Fruit fly (Drosophila melanogaster) whole organism, embryonic: ENCODE results near the gene rols.
A peak's percentile ranks its signal among the peaks of the same experiment; 100 is the strongest.

ENCODE experiments used
- C15 ChIP-seq: fragments of 200-800 bp; sonication (Bioruptor generic); IDR thresholded peaks from 3 replicates; pipeline ENCODE4 v1.3.6; 2022; ENCODE audit warnings: missing biosample characterization, missing genetic modification characterization
- CG12769 ChIP-seq: fragments of 200-800 bp; sonication (Bioruptor generic); optimal IDR thresholded peaks from 2 replicates; lab custom pipeline; 2019; ENCODE audit warnings: missing biosample characterization, mild to moderate bottlenecking, missing genetic modification characterization, moderate library complexity
- CG13775 ChIP-seq: fragments of 200-800 bp; sonication (Bioruptor generic); optimal IDR thresholded peaks from 3 replicates; lab custom pipeline; 2017; ENCODE audit warnings: missing biosample characterization, mild to moderate bottlenecking, missing genetic modification characterization
- CG14965 ChIP-seq: fragments of 200-800 bp; sonication (Bioruptor generic); optimal IDR thresholded peaks from 2 replicates; lab custom pipeline; 2016; ENCODE audit warnings: missing biosample characterization, missing genetic modification characterization, borderline replicate concordance
- D ChIP-seq, 2 experiments: fragments of 200-800 bp in 1 of 2; fragments of >200 bp in 1 of 2; sonication (Bioruptor generic) in 1 of 2; optimal IDR thresholded peaks; 2 replicates in 1 of 2; 3 replicates in 1 of 2; lab custom pipeline; 2017; ENCODE audit warnings: mild to moderate bottlenecking in 1 of 2, missing biosample characterization in 1 of 2, missing genetic modification characterization in 1 of 2, missing genetic modification reagents in 1 of 2
- Lhr ChIP-seq: fragments of 200-800 bp; sonication (Bioruptor generic); optimal IDR thresholded peaks from 3 replicates; lab custom pipeline; 2017; ENCODE audit warnings: mild to moderate bottlenecking, missing biosample characterization, missing genetic modification reagents, missing genetic modification characterization
- Rfx ChIP-seq: fragments of 200-800 bp; sonication (Bioruptor generic); IDR thresholded peaks from 2 replicates; pipeline ENCODE4 v1.3.6; 2022; ENCODE audit warnings: missing biosample characterization, missing genetic modification characterization
- gro ChIP-seq: fragments of 200-800 bp; sonication (Bioruptor generic); optimal IDR thresholded peaks from 2 replicates; lab custom pipeline; 2016; ENCODE audit warnings: missing biosample characterization, missing genetic modification characterization
- luna ChIP-seq: fragments of 200-800 bp; sonication (Bioruptor generic); optimal IDR thresholded peaks from 2 replicates; lab custom pipeline; 2016; ENCODE audit warnings: missing biosample characterization, missing genetic modification characterization
- pan ChIP-seq, 4 experiments: fragments of >200 bp in 3 of 4; fragments of 200-800 bp in 1 of 4; sonication (Bioruptor generic) in 1 of 4; optimal IDR thresholded peaks in 3 of 4; IDR thresholded peaks in 1 of 4; 2 replicates each; pipeline versions ENCODE4 v1.3.6 to Lab custom; 2017 to 2022; ENCODE audit warnings: missing biosample characterization in 2 of 4, missing genetic modification characterization in 2 of 4, mixed read lengths in 1 of 4
- sug ChIP-seq: fragments of 200-800 bp; optimal IDR thresholded peaks from 2 replicates; lab custom pipeline; 2019; ENCODE audit warnings: missing biosample characterization, mild to moderate bottlenecking, missing genetic modification characterization, moderate library complexity

DNA sequence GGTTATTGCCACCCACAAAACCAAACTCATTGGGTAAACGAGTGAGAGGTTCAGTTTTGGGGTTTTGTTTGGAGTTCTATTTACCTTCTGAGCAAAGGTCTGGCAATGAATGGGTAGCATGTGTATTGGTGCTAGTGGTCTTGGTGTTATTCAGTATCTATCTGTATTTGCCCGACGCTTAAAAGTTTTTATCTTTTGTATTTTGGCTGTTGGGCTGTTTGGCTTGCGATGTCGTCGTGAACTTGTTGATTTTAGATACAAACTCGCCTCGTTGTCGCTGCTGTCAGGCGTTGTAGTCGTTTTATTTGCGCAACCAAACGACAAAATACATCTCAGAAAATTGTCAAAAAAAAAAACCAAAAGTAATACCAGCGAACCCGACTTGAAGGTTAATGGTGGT, 19.2 kb downstream of the rols start:
- no peak for TF ChIP-seq D (optimal IDR thresholded peaks at IDR 0.05; lab: Kevin White, UChicago)
- TF ChIP-seq D (GFP tag; optimal IDR thresholded peaks at IDR 0.05; lab: Kevin White, UChicago): peak; percentile 12
- TF ChIP-seq CG14965 (GFP tag; lab: Kevin White, UChicago): no peak
- TF ChIP-seq Rfx (GFP tag; lab: Robert Waterston, UW): peak; percentile 39; the same call in 1 of the 2 replicates
- no peak for TF ChIP-seq gro (GFP tag; lab: Kevin White, UChicago)
- TF ChIP-seq CG13775 (GFP tag; lab: Kevin White, UChicago): no peak
- TF ChIP-seq CG12769: peak; percentile 31
- TF ChIP-seq sug (tag; lab: Kevin White, UChicago): peak; percentile 22
- TF ChIP-seq C15 (GFP tag; lab: Robert Waterston, UW): no peak
- TF ChIP-seq luna: no peak
- no peak for TF ChIP-seq pan (optimal IDR thresholded peaks at IDR 0.05; lab: Kevin White, UChicago)
- TF ChIP-seq pan (GFP tag; optimal IDR thresholded peaks at IDR 0.05 in 1 of 2, IDR thresholded peaks at IDR 0.05 in 1 of 2): peak in 1 of 2 experiments; percentile 22
- no peak for TF ChIP-seq Lhr (GFP tag; lab: Kevin White, UChicago)
